Fruit fly (Drosophila melanogaster) whole organism, embryonic: ENCODE data around the gene CG1416.
A peak's percentile ranks its signal among the peaks of the same experiment; 100 is the strongest.

Experiments used
- Atf6 ChIP-seq: fragments of 200-800 bp; sonication (Bioruptor generic); IDR thresholded peaks from 2 replicates; pipeline ENCODE4 v1.3.6; 2022; ENCODE audit warnings: missing biosample characterization, missing genetic modification characterization
- Awh ChIP-seq: fragments of 200-800 bp; sonication (Bioruptor generic); IDR thresholded peaks from 2 replicates; pipeline ENCODE4, ENCODE4 v1.3.6; 2022; ENCODE audit warnings: missing biosample characterization, missing genetic modification characterization
- BEAF-32 ChIP-seq: fragments of 200-800 bp; sonication (Bioruptor generic); optimal IDR thresholded peaks from 3 replicates; lab custom pipeline; 2017; ENCODE audit warnings: missing biosample characterization, missing genetic modification characterization, mild to moderate bottlenecking, moderate library complexity, missing genetic modification reagents
- Bdp1 ChIP-seq: fragments of 200-800 bp; sonication (Bioruptor generic); optimal IDR thresholded peaks from 3 replicates; lab custom pipeline; 2016; ENCODE audit warnings: missing biosample characterization, missing genetic modification characterization
- CG10267 ChIP-seq: fragments of 200-800 bp; sonication (Bioruptor generic); optimal IDR thresholded peaks from 2 replicates; lab custom pipeline; 2018; ENCODE audit warnings: missing biosample characterization, mild to moderate bottlenecking, missing genetic modification characterization, moderate library complexity
- CG10321 ChIP-seq: fragments of 200-800 bp; sonication (Bioruptor generic); IDR thresholded peaks from 2 replicates; pipeline ENCODE4 v1.3.6; 2022; ENCODE audit warnings: missing biosample characterization, missing genetic modification characterization
- CG11695 ChIP-seq: fragments of 200-800 bp; sonication (Bioruptor generic); IDR thresholded peaks from 3 replicates; pipeline ENCODE4 v1.3.6; 2022; ENCODE audit warnings: missing biosample characterization, missing genetic modification characterization
- CG12155 ChIP-seq: fragments of 200-800 bp; sonication (Bioruptor generic); optimal IDR thresholded peaks from 3 replicates; lab custom pipeline; 2016; ENCODE audit warnings: missing biosample characterization, missing genetic modification characterization
- CG14014 ChIP-seq: fragments of 200-800 bp; sonication (Bioruptor generic); IDR thresholded peaks from 2 replicates; pipeline ENCODE4 v1.3.6; 2022; ENCODE audit warnings: missing biosample characterization, missing genetic modification characterization
- CG14667 ChIP-seq: fragments of 200-800 bp; sonication (Bioruptor generic); IDR thresholded peaks from 2 replicates; pipeline ENCODE4 v1.3.6; 2022; ENCODE audit warnings: missing biosample characterization, missing genetic modification characterization
- CG14965 ChIP-seq: fragments of 200-800 bp; sonication (Bioruptor generic); optimal IDR thresholded peaks from 2 replicates; lab custom pipeline; 2016; ENCODE audit warnings: missing biosample characterization, missing genetic modification characterization, borderline replicate concordance
- CG17912 ChIP-seq: fragments of 200-800 bp; sonication (Bioruptor generic); optimal IDR thresholded peaks from 2 replicates; lab custom pipeline; 2018; ENCODE audit warnings: missing biosample characterization, mild to moderate bottlenecking, missing genetic modification characterization
- CG30020 ChIP-seq: fragments of 200-800 bp; optimal IDR thresholded peaks from 2 replicates; lab custom pipeline; 2019; ENCODE audit warnings: missing biosample characterization, mild to moderate bottlenecking, missing genetic modification characterization, moderate library complexity
- CG31441 ChIP-seq: fragments of 200-800 bp; sonication (Bioruptor generic); IDR thresholded peaks from 2 replicates; pipeline ENCODE4 v1.3.6; 2022; ENCODE audit warnings: missing biosample characterization, missing genetic modification characterization
- CG32772 ChIP-seq: fragments of 200-800 bp; sonication (Bioruptor generic); IDR thresholded peaks from 2 replicates; pipeline ENCODE4 v1.3.6; 2022; ENCODE audit warnings: missing biosample characterization, missing genetic modification characterization
- CG5245 ChIP-seq: fragments of 200-800 bp; sonication (Bioruptor generic); optimal IDR thresholded peaks from 3 replicates; lab custom pipeline; 2016; ENCODE audit warnings: missing biosample characterization, missing genetic modification characterization
- Dbx ChIP-seq: fragments of 200-800 bp; sonication (Bioruptor generic); IDR thresholded peaks from 3 replicates; pipeline ENCODE4 v1.3.6; 2022; ENCODE audit warnings: missing biosample characterization, missing genetic modification characterization
- Deaf1 ChIP-seq: fragments of 200-800 bp; optimal IDR thresholded peaks from 3 replicates; lab custom pipeline; 2019; ENCODE audit warnings: missing biosample characterization, mild to moderate bottlenecking, missing genetic modification characterization, moderate library complexity
- Dfd ChIP-seq, 2 experiments: fragments of >200 bp; optimal IDR thresholded peaks; 2 replicates each; lab custom pipeline; 2017; ENCODE audit warnings: missing biosample characterization in 2 of 2, missing genetic modification characterization in 2 of 2
- Dp ChIP-seq: fragments of 200-800 bp; sonication (Bioruptor generic); optimal IDR thresholded peaks from 2 replicates; lab custom pipeline; 2018; ENCODE audit warnings: missing biosample characterization, mild to moderate bottlenecking, missing genetic modification characterization, moderate library complexity
- H15 ChIP-seq: fragments of 200-800 bp; sonication (Bioruptor generic); IDR thresholded peaks from 3 replicates; pipeline ENCODE4 v1.3.6; 2022; ENCODE audit warnings: missing biosample characterization, missing genetic modification characterization
- Hr39 ChIP-seq: fragments of >200 bp; optimal IDR thresholded peaks from 2 replicates; lab custom pipeline; 2017
- Hsf ChIP-seq: fragments of 200-800 bp; sonication (Bioruptor generic); optimal IDR thresholded peaks from 3 replicates; lab custom pipeline; 2016; ENCODE audit warnings: missing biosample characterization, missing genetic modification characterization
- Oaz ChIP-seq: fragments of 200-800 bp; sonication (Bioruptor generic); IDR thresholded peaks from 2 replicates; pipeline ENCODE4 v1.3.6; 2022; ENCODE audit warnings: missing biosample characterization, missing genetic modification characterization
- dati ChIP-seq: fragments of 200-800 bp; sonication (Bioruptor generic); IDR thresholded peaks from 2 replicates; pipeline ENCODE4 v1.3.6; 2022; ENCODE audit warnings: missing biosample characterization, missing genetic modification characterization
- disco-r ChIP-seq: fragments of 200-800 bp; sonication (Bioruptor generic); optimal IDR thresholded peaks from 2 replicates; lab custom pipeline; 2016; ENCODE audit warnings: missing biosample characterization, missing genetic modification characterization
- dm ChIP-seq: fragments of 200-800 bp; sonication (Bioruptor generic); optimal IDR thresholded peaks from 3 replicates; lab custom pipeline; 2016; ENCODE audit warnings: missing biosample characterization, missing genetic modification characterization
- ems ChIP-seq: fragments of 200-800 bp; sonication (Bioruptor generic); optimal IDR thresholded peaks from 3 replicates; lab custom pipeline; 2016; ENCODE audit warnings: missing biosample characterization, missing genetic modification characterization
- ewg ChIP-seq: fragments of 200-800 bp; sonication (Bioruptor generic); optimal IDR thresholded peaks from 3 replicates; lab custom pipeline; 2017; ENCODE audit warnings: mild to moderate bottlenecking, missing biosample characterization, missing genetic modification reagents, missing genetic modification characterization
- fd96Cb ChIP-seq: fragments of 200-800 bp; sonication (Bioruptor generic); optimal IDR thresholded peaks from 2 replicates; lab custom pipeline; 2018; ENCODE audit warnings: missing biosample characterization, mild to moderate bottlenecking, missing genetic modification characterization, moderate library complexity
- gro ChIP-seq: fragments of 200-800 bp; sonication (Bioruptor generic); optimal IDR thresholded peaks from 2 replicates; lab custom pipeline; 2016; ENCODE audit warnings: missing biosample characterization, missing genetic modification characterization
- h ChIP-seq: fragments of >200 bp; optimal IDR thresholded peaks from 2 replicates; lab custom pipeline; 2017
- her ChIP-seq: fragments of 200-800 bp; sonication (Bioruptor generic); optimal IDR thresholded peaks from 2 replicates; lab custom pipeline; 2016; ENCODE audit warnings: missing biosample characterization, missing genetic modification characterization
- ind ChIP-seq: fragments of 200-800 bp; sonication (Bioruptor generic); optimal IDR thresholded peaks from 3 replicates; lab custom pipeline; 2016; ENCODE audit warnings: missing biosample characterization, missing genetic modification characterization
- kah ChIP-seq: fragments of 200-800 bp; sonication (Bioruptor generic); optimal IDR thresholded peaks from 2 replicates; lab custom pipeline; 2018; ENCODE audit warnings: missing biosample characterization, mild to moderate bottlenecking, missing genetic modification characterization
- knrl ChIP-seq: fragments of 200-800 bp; sonication (Bioruptor generic); IDR thresholded peaks from 3 replicates; pipeline ENCODE4 v1.3.6; 2022; ENCODE audit warnings: missing biosample characterization, missing genetic modification characterization; ENCODE audit not compliant: partially characterized antibody
- sd ChIP-seq: fragments of 200-800 bp; sonication (Bioruptor generic); optimal IDR thresholded peaks from 3 replicates; lab custom pipeline; 2018; ENCODE audit warnings: missing biosample characterization, mild to moderate bottlenecking, missing genetic modification characterization, moderate library complexity
- sens-2 ChIP-seq: fragments of 200-800 bp; sonication (Bioruptor generic); IDR thresholded peaks from 2 replicates; pipeline ENCODE4 v1.3.6; 2022; ENCODE audit warnings: missing biosample characterization, missing genetic modification characterization
- sug ChIP-seq: fragments of 200-800 bp; optimal IDR thresholded peaks from 2 replicates; lab custom pipeline; 2019; ENCODE audit warnings: missing biosample characterization, mild to moderate bottlenecking, missing genetic modification characterization, moderate library complexity
- tna ChIP-seq: fragments of 200-800 bp; sonication (Bioruptor generic); IDR thresholded peaks from 2 replicates; pipeline ENCODE4 v1.3.6; 2022; ENCODE audit warnings: missing biosample characterization, missing genetic modification characterization; ENCODE audit not compliant: partially characterized antibody
- unpg ChIP-seq: fragments of 200-800 bp; sonication (Bioruptor generic); optimal IDR thresholded peaks from 3 replicates; lab custom pipeline; 2018; ENCODE audit warnings: missing biosample characterization, mild to moderate bottlenecking, missing genetic modification characterization, moderate library complexity
- wek ChIP-seq: fragments of 200-800 bp; sonication (Bioruptor generic); optimal IDR thresholded peaks from 3 replicates; lab custom pipeline; 2018; ENCODE audit warnings: missing biosample characterization, mild to moderate bottlenecking, missing genetic modification characterization, moderate library complexity

CG1416 gene

DNA sequence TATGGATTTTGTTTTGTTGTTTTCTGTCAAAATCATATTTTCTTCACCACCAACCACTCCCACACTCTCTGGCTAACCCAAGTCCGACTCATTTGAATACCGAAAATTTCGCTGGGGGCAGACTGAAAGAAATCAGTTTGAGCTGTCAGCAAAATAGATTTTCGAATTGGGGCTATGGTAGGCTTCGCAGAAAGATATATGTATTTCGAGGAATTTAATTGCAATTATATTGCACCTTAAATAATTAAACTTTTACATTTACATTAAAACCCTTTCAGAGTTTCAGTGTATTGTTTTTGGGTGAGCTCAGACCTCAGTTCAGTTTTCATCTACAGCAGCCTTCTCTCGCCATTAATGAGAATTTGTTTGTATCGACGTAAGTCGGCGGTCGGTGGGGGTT is 29.2 kb downstream of the CG1416 start (continued):
- TF ChIP-seq sug (tag; lab: Kevin White, UChicago) = peak; percentile 17
- peak; percentile 69 for TF ChIP-seq CG32772 (GFP tag; lab: Robert Waterston, UW)
- no peak for TF ChIP-seq Atf6 (GFP tag; lab: Robert Waterston, UW)
- TF ChIP-seq Oaz (GFP tag; lab: Robert Waterston, UW) = 0 out of 2 replicates have a peak, but pooled peaks have one; percentile 17
- 0 out of 2 replicates have a peak, but pooled peaks have one; percentile 25 for TF ChIP-seq sens-2 (GFP tag; lab: Robert Waterston, UW)
- TF ChIP-seq BEAF-32 (GFP tag; lab: Kevin White, UChicago) = no peak
- TF ChIP-seq Dfd (GFP tag; optimal IDR thresholded peaks at IDR 0.05; lab: Kevin White, UChicago) = no peak
- TF ChIP-seq CG14667 (GFP tag; lab: Robert Waterston, UW) = no peak
- TF ChIP-seq tna (GFP tag; lab: Robert Waterston, UW) = no peak
- TF ChIP-seq Hsf = peak; percentile 52
- TF ChIP-seq Hr39 (lab: Kevin White, UChicago) = no peak
- peak; percentile 49 for TF ChIP-seq CG31441 (GFP tag; lab: Robert Waterston, UW)
- peak; percentile 58; the same call in 1 of the 2 replicates for TF ChIP-seq CG14014 (GFP tag; lab: Robert Waterston, UW)
- TF ChIP-seq Bdp1 (GFP tag; lab: Kevin White, UChicago) = no peak
- TF ChIP-seq ewg = peak; percentile 39
- peak; percentile 51; the same call in 1 of the 3 replicates for TF ChIP-seq H15 (GFP tag; lab: Robert Waterston, UW)
- TF ChIP-seq unpg (GFP tag; lab: Kevin White, UChicago) = peak; percentile 54
- TF ChIP-seq Deaf1 (tag; lab: Kevin White, UChicago) = peak; percentile 42
- peak; percentile 40 for TF ChIP-seq ems (GFP tag; lab: Kevin White, UChicago)
- no peak for TF ChIP-seq kah (GFP tag; lab: Kevin White, UChicago)
- TF ChIP-seq CG17912 (GFP tag; lab: Kevin White, UChicago) = no peak
- no peak for TF ChIP-seq wek (GFP tag; lab: Kevin White, UChicago)
- no peak for TF ChIP-seq dati (GFP tag; lab: Robert Waterston, UW)
- no peak for TF ChIP-seq h
- TF ChIP-seq CG14965 (GFP tag; lab: Kevin White, UChicago) = no peak
- TF ChIP-seq dm (GFP tag; lab: Kevin White, UChicago) = peak; percentile 7
- peak; percentile 65 for TF ChIP-seq Awh (GFP tag; lab: Robert Waterston, UW)
- no peak for TF ChIP-seq Dp (GFP tag; lab: Kevin White, UChicago)
- TF ChIP-seq ind (GFP tag; lab: Kevin White, UChicago) = peak; percentile 44
- no peak for TF ChIP-seq disco-r (GFP tag; lab: Kevin White, UChicago)
- no peak for TF ChIP-seq her (GFP tag; lab: Kevin White, UChicago)
- TF ChIP-seq CG5245 (GFP tag; lab: Kevin White, UChicago) = peak; percentile 2
- 0 out of 3 replicates have a peak, but pooled peaks have one; percentile 44 for TF ChIP-seq Dbx (GFP tag; lab: Robert Waterston, UW)
- TF ChIP-seq fd96Cb (tag; lab: Kevin White, UChicago) = peak; percentile 54
- no peak for TF ChIP-seq knrl (GFP tag; lab: Robert Waterston, UW)
- 0 out of 2 replicates have a peak, but pooled peaks have one; percentile 15 for TF ChIP-seq CG10321 (GFP tag; lab: Robert Waterston, UW)
- peak; percentile 17 for TF ChIP-seq CG12155
- TF ChIP-seq sd = no peak
- peak; percentile 40 for TF ChIP-seq CG10267 (tag; lab: Kevin White, UChicago)
- no peak for TF ChIP-seq CG30020 (tag; lab: Kevin White, UChicago)
- TF ChIP-seq CG11695 (GFP tag; lab: Robert Waterston, UW) = peak; percentile 26; the same call in 1 of the 3 replicates
- TF ChIP-seq gro (GFP tag; lab: Kevin White, UChicago) = no peak
